Worm (Caenorhabditis elegans): Measurements from ENCODE around the gene ZK105.14.

DNA sequence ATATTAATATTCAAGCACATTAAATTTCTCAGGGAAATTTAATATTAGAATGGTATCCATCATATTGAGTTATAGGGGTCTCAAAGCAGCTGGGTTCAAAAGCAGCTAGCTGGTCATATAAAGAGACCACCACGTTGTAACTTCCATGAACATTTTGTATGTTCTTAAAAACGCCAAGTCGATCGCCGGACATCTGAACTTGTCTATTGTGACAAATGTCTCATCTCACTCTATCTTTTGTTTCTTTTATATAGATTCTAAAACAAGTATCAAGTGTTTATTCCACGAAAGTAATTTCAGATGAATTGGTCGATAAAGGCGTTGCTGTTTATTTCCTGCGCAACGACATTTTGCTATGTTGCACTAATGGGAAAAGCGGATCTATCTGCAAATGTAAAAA lies 25.0 kb downstream of the ZK105.14 start, which contains the start of gene ZK105.3:
- TF ChIP-seq F33H1.4 (GFP tag; IDR thresholded peaks at IDR 0.05) (no peak), lir-1 (GFP tag; conservative IDR thresholded peaks at IDR 0.05) (no peak), sea-2 (GFP tag; IDR thresholded peaks at IDR 0.05) (no peak), Y95B8A.8 (GFP tag; IDR thresholded peaks at IDR 0.05) (no peak), efl-1 (GFP tag; optimal IDR thresholded peaks at IDR 0.05) (no peak), lin-35 (GFP tag; optimal IDR thresholded peaks at IDR 0.05) (no peak)
